Fruit fly (Drosophila melanogaster) Kc167 (cell line): Measurements from ENCODE around the gene blp.

Experiments
- Myc ChIP-seq: fragments of >200 bp; optimal IDR thresholded peaks from 2 replicates; lab custom pipeline; 2017; ENCODE audit warnings: missing external identifiers
- Sin3A ChIP-seq: fragments of >200 bp; optimal IDR thresholded peaks from 2 replicates; lab custom pipeline; 2018; ENCODE audit warnings: missing external identifiers
- h ChIP-seq: fragments of >200 bp; optimal IDR thresholded peaks from 3 replicates; lab custom pipeline; 2018; ENCODE audit warnings: missing external identifiers
- insv ChIP-seq: fragments of >200 bp; optimal IDR thresholded peaks from 3 replicates; lab custom pipeline; 2018; ENCODE audit warnings: missing external identifiers
- psq ChIP-seq: fragments of >200 bp; optimal IDR thresholded peaks from 2 replicates; lab custom pipeline; 2017; ENCODE audit warnings: missing external identifiers
- ttk ChIP-seq: sonication (Bioruptor generic); optimal IDR thresholded peaks from 2 replicates; lab custom pipeline; 2017; ENCODE audit warnings: missing external identifiers

Gene blp

DNA sequence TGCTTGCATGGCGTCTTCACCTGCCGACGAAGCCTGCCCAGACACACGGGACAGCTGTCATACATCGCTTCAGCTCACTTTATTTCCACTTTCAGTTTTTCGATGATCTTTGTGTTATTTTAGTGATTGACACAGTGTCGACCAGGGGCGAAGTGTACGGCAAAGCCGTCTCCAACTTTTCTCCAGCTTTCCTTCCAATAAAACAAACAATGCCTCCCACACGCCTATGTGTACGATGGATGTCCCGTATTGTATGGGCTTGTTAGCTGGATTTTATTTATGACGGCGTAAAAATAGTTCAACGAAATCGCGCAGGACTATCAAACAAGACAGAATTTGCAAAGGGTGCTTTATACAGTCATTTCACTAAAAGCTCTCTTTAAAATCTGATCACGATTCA is 17.2 kb downstream of the blp start, which contains the start of the genes CG31088 and CG46383:
Gene CG31088 (minus strand): TSS at position 101 of the 400 bp plus-strand sequence.
Gene CG46383 (minus strand): TSS at position 101 of the 400 bp plus-strand sequence.
- TF ChIP-seq h (lab: Kevin White, UChicago) (no peak), Sin3A (no peak), insv (lab: Kevin White, UChicago) (no peak), ttk (lab: Kevin White, UChicago) (no peak), Myc (no peak), psq (lab: Kevin White, UChicago) (no peak)

DNA sequence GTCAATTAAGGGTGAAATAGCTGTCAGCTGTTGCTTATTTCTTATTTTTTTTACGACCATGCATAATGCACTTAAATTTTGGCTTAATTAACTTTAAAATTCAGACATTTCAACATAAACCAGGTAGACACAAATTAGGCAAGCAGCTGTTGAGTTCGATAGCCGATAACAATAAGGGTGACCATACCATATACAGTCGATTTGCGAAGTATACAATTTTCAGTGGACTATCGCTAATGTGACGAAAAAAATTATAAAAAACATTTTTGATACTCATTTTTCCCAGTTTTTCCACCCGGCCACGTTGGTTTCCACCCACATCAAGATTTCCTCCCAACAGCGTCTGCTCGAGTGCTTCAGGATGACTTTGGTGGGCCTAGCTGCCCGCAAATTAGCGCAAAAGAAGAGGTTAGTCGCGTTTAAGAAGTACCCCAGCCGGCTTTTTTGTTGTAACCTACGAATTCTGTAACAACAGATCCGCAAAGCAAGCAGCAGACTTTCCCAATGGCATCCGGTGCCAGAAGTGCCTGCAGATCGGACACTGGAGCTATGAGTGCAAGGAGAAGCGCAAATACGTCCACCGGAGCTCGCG is 30.1 kb downstream of the blp start, which contains the start of the genes CG4287 and CG5516:
Gene CG4287 (minus strand): TSS at position 178 of the 592 bp plus-strand sequence.
Gene CG5516 (plus strand): TSS at position 195 of the 592 bp plus-strand sequence.
- no peak for TF ChIP-seq Sin3A
- no peak for TF ChIP-seq psq (lab: Kevin White, UChicago)
- no peak for TF ChIP-seq Myc
- TF ChIP-seq h (lab: Kevin White, UChicago), result no peak
- no peak for TF ChIP-seq insv (lab: Kevin White, UChicago)
- TF ChIP-seq ttk (lab: Kevin White, UChicago), result no peak

DNA sequence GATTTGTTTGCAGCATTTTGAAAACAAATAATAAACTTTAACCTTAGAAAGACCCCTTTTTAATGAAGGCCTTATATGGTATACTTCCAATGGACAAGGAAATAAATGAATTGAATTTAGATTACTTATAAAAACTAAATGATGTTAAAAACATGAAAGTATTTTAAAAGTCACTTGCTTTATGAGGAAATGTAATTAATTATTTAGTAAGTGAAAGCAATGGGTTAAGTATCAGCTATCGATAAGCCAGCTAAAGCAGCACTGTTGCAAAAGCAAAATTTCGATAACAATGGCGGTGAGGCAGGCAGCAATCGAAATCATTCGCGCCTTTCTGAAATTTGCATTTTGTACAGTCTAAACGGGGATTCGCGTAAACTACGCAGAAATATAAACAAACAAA is 31.5 kb downstream of the blp start, which contains the start of the genes CG32856 and Rbf2:
Gene CG32856 (minus strand): TSS at position 183 of the 400 bp plus-strand sequence.
Gene Rbf2 (plus strand): TSS at position 278 of the 400 bp plus-strand sequence.
- no peak for TF ChIP-seq h (lab: Kevin White, UChicago)
- no peak for TF ChIP-seq insv (lab: Kevin White, UChicago)
- no peak for TF ChIP-seq Sin3A
- no peak for TF ChIP-seq ttk (lab: Kevin White, UChicago)
- TF ChIP-seq Myc, result no peak
- no peak for TF ChIP-seq psq (lab: Kevin White, UChicago)

DNA sequence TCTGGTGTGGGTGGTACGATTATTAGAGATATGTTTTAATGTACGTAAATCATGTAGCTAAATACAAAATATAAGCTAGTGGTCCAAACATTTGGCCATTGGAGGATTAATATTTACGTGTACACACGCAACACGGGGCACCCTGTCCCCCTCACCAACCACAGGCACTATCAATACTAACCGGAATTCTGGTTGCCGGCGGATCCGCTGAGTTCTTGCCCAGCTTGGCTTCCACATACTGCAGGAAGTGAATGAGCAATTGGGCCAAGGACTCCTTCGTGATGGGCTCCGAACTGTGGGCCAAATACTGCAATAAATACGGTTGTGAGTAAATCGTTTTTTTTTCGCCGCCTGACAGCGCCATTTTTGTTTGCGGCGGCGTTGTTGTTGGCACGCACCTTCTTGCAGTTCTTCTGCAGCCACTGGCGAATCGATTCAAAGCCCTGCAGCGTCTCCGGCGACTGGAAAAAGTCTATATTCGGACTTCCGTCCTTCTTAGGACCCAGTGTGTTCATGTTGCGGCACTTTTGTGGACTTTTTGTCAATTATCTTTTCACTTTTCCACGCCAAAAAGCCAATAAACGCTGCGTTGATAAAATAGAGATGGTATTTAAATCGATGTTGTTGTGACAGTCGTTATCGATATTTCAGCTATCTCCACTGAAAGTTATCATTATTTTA is 38.8 kb downstream of the blp start, which contains the start of gene mor:
Gene mor (minus strand): TSS at position 616 of the 681 bp plus-strand sequence.
- TF ChIP-seq h (lab: Kevin White, UChicago) (no peak), Sin3A (no peak), insv (lab: Kevin White, UChicago) (no peak), Myc (no peak), ttk (lab: Kevin White, UChicago) (no peak)

- TF ChIP-seq Myc, result no peak
- TF ChIP-seq h (lab: Kevin White, UChicago), result no peak
These were observed 39.4 kb downstream of the blp start, which contains the start of gene Hel89B for dm6 chr3R:15972979-15973486. Hel89B (plus strand) TSS chr3R:15973298.

- no peak for TF ChIP-seq h (lab: Kevin White, UChicago)
- no peak for TF ChIP-seq psq (lab: Kevin White, UChicago)
- no peak for TF ChIP-seq Sin3A
- TF ChIP-seq ttk (lab: Kevin White, UChicago), result no peak
- TF ChIP-seq Myc, result no peak
These were observed 39.9 kb downstream of the blp start for dm6 chr3R:15973488-15973975.

- TF ChIP-seq ttk (lab: Kevin White, UChicago) (peak; percentile 30), Myc (no peak)
These were observed 40.6 kb downstream of the blp start for dm6 chr3R:15974235-15974634.

- TF ChIP-seq insv (lab: Kevin White, UChicago) (no peak), Myc (no peak), Sin3A (no peak), ttk (lab: Kevin White, UChicago) (no peak), psq (lab: Kevin White, UChicago) (no peak), h (lab: Kevin White, UChicago) (no peak)
These were observed 41.5 kb downstream of the blp start for dm6 chr3R:15975170-15975569.

dm6 chr3R:15983541-15984229 is 50.0 kb downstream of the blp start:
- TF ChIP-seq Myc (no peak), ttk (lab: Kevin White, UChicago) (no peak), Sin3A (no peak)
